Worm (Caenorhabditis elegans) whole organism, late embryonic: ENCODE measurements around the gene srh-116.

Experiments
- hlh-13 ChIP-seq: fragments of 200-800 bp; sonication (Bioruptor generic); optimal IDR thresholded peaks from 2 replicates; lab custom pipeline; 2018; ENCODE audit warnings: mild to moderate bottlenecking, missing genetic modification characterization, missing compliant biosample characterization
- nfya-1 ChIP-seq: sonication (generic microtip); optimal IDR thresholded peaks from 2 replicates; lab custom pipeline; 2017; ENCODE audit warnings: missing genetic modification characterization, mild to moderate bottlenecking, missing compliant biosample characterization, antibody characterized with exemption, moderate library complexity
- pat-9 ChIP-seq: fragments of 200-800 bp; sonication (Bioruptor generic); optimal IDR thresholded peaks from 2 replicates; lab custom pipeline; 2018; ENCODE audit warnings: mild to moderate bottlenecking, missing genetic modification characterization, moderate library complexity, missing compliant biosample characterization
- ztf-16 ChIP-seq: sonication (generic microtip); optimal IDR thresholded peaks from 2 replicates; lab custom pipeline; 2017; ENCODE audit warnings: missing genetic modification characterization, missing compliant biosample characterization

DNA sequence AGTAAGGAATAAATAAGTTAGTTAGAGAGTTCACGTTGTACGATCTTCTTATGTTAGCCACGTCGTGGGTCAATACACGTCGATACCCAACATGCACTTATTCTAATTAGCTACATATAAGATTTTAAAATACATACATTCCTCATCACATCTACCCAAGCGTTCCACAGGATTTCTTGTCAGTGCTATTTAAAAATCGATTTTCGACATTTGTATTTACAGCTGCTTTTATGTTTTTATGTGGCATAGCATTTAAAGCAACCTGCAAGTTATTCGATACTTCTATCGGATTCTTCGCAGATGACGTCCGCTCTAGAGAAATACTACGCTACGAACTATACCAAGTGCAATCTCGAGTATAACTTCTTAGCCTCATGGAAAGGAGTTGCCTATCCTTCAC lies 526 bp upstream of the srh-116 start, which contains the start of gene srh-115:
- TF ChIP-seq nfya-1 (tag; lab: Kevin White, UChicago) (no peak), ztf-16 (tag; lab: Kevin White, UChicago) (no peak), hlh-13 (GFP tag; lab: Kevin White, UChicago) (no peak), pat-9 (tag; lab: Kevin White, UChicago) (no peak)
